Worm (Caenorhabditis elegans) whole organism, L2 larva: ENCODE results near the gene efa-6.

Source experiments
- C34F6.9 ChIP-seq: fragments of 150-350 bp; optimal IDR thresholded peaks from 2 replicates; lab custom pipeline; 2014; ENCODE audit warnings: missing biosample characterization, missing genetic modification characterization
- F13H6.1 ChIP-seq: sonication (generic microtip); optimal IDR thresholded peaks from 2 replicates; lab custom pipeline; 2016; ENCODE audit warnings: missing genetic modification characterization, missing compliant biosample characterization
- R02D3.7 ChIP-seq: fragments of 150-350 bp; optimal IDR thresholded peaks from 2 replicates; lab custom pipeline; 2014; ENCODE audit warnings: missing biosample characterization, missing genetic modification characterization
- Y55F3AM.14 ChIP-seq: fragments of 200-800 bp; sonication (Bioruptor generic); optimal IDR thresholded peaks from 2 replicates; lab custom pipeline; 2018; ENCODE audit warnings: mild to moderate bottlenecking, missing genetic modification characterization, missing compliant biosample characterization
- ZK546.5 ChIP-seq: sonication (generic microtip); optimal IDR thresholded peaks from 2 replicates; lab custom pipeline; 2017; ENCODE audit warnings: missing biosample characterization, missing genetic modification characterization
- blmp-1 ChIP-seq: sonication (generic microtip); optimal IDR thresholded peaks from 2 replicates; lab custom pipeline; 2017; ENCODE audit warnings: missing genetic modification characterization, mild to moderate bottlenecking, missing compliant biosample characterization, antibody characterized with exemption, moderate library complexity; ENCODE audit not compliant: insufficient read depth
- ceh-16 ChIP-seq: fragments of 150-350 bp; optimal IDR thresholded peaks from 2 replicates; lab custom pipeline; 2014; ENCODE audit warnings: missing biosample characterization, missing genetic modification characterization
- ceh-82 ChIP-seq: fragments of 150-350 bp; optimal IDR thresholded peaks from 2 replicates; lab custom pipeline; 2014; ENCODE audit warnings: missing biosample characterization, missing genetic modification characterization
- crh-2 ChIP-seq: sonication (generic microtip); optimal IDR thresholded peaks from 2 replicates; lab custom pipeline; 2017; ENCODE audit warnings: missing biosample characterization, missing genetic modification characterization
- egl-27 ChIP-seq: sonication (generic microtip); optimal IDR thresholded peaks from 3 replicates; lab custom pipeline; 2017; ENCODE audit warnings: missing biosample characterization, missing genetic modification reagents, missing genetic modification characterization
- elt-1 ChIP-seq: fragments of 150-350 bp; optimal IDR thresholded peaks from 2 replicates; lab custom pipeline; 2014; ENCODE audit warnings: missing biosample characterization, missing genetic modification characterization
- elt-3 ChIP-seq: sonication (generic microtip); optimal IDR thresholded peaks from 2 replicates; lab custom pipeline; 2017; ENCODE audit warnings: missing biosample characterization, missing genetic modification characterization
- fos-1 ChIP-seq: fragments of 150-350 bp; optimal IDR thresholded peaks from 2 replicates; lab custom pipeline; 2014; ENCODE audit warnings: missing biosample characterization, missing genetic modification characterization
- gmeb-1 ChIP-seq: fragments of 150-350 bp; optimal IDR thresholded peaks from 2 replicates; lab custom pipeline; 2014; ENCODE audit warnings: missing biosample characterization, missing genetic modification characterization
- lin-11 ChIP-seq: fragments of 150-350 bp; sonication (generic microtip); optimal IDR thresholded peaks from 2 replicates; lab custom pipeline; 2014; ENCODE audit warnings: missing biosample characterization, missing genetic modification characterization, inconsistent platforms, mixed read lengths
- lin-13 ChIP-seq: fragments of 150-350 bp; optimal IDR thresholded peaks from 2 replicates; lab custom pipeline; 2014; ENCODE audit warnings: missing biosample characterization, missing genetic modification reagents, missing genetic modification characterization
- lsy-2 ChIP-seq, 2 experiments: fragments of 150-350 bp in 1 of 2; sonication (generic microtip) in 1 of 2; optimal IDR thresholded peaks; 2 replicates each; lab custom pipeline; 2014 to 2017; ENCODE audit warnings: missing biosample characterization in 2 of 2, missing genetic modification characterization in 2 of 2
- mbf-1 ChIP-seq: sonication (generic microtip); optimal IDR thresholded peaks from 2 replicates; lab custom pipeline; 2017; ENCODE audit warnings: missing biosample characterization, missing genetic modification characterization
- mdl-1 ChIP-seq, 2 experiments: fragments of 150-350 bp in 1 of 2; sonication (generic microtip) in 1 of 2; optimal IDR thresholded peaks; 2 replicates each; lab custom pipeline; 2017; ENCODE audit warnings: missing biosample characterization in 2 of 2, missing genetic modification characterization in 2 of 2
- nhr-12 ChIP-seq: fragments of 150-350 bp; optimal IDR thresholded peaks from 2 replicates; lab custom pipeline; 2014; ENCODE audit warnings: missing biosample characterization, missing genetic modification characterization
- nhr-129 ChIP-seq: fragments of 150-350 bp; optimal IDR thresholded peaks from 2 replicates; lab custom pipeline; 2014; ENCODE audit warnings: missing biosample characterization, missing genetic modification characterization
- nhr-21 ChIP-seq: fragments of 150-350 bp; optimal IDR thresholded peaks from 2 replicates; lab custom pipeline; 2014; ENCODE audit warnings: missing biosample characterization, missing genetic modification characterization
- nhr-23 ChIP-seq: fragments of 150-350 bp; optimal IDR thresholded peaks from 2 replicates; lab custom pipeline; 2014; ENCODE audit warnings: missing biosample characterization, missing genetic modification reagents, missing genetic modification characterization
- nhr-25 ChIP-seq: fragments of 150-350 bp; sonication (generic microtip); optimal IDR thresholded peaks from 3 replicates; lab custom pipeline; 2014; ENCODE audit warnings: missing biosample characterization, missing genetic modification characterization
- nhr-6 ChIP-seq: fragments of 150-350 bp; optimal IDR thresholded peaks from 2 replicates; lab custom pipeline; 2014; ENCODE audit warnings: missing biosample characterization, missing genetic modification characterization
- peb-1 ChIP-seq: fragments of 150-350 bp; optimal IDR thresholded peaks from 2 replicates; lab custom pipeline; 2014; ENCODE audit warnings: missing biosample characterization, missing genetic modification characterization
- sem-4 ChIP-seq: fragments of 150-350 bp; optimal IDR thresholded peaks from 2 replicates; lab custom pipeline; 2014; ENCODE audit warnings: missing biosample characterization, missing genetic modification reagents, missing genetic modification characterization
- skn-1 ChIP-seq: sonication (generic microtip); optimal IDR thresholded peaks from 2 replicates; lab custom pipeline; 2017; ENCODE audit warnings: missing biosample characterization, missing genetic modification characterization
- sma-3 ChIP-seq: sonication (generic microtip); optimal IDR thresholded peaks from 2 replicates; lab custom pipeline; 2016; ENCODE audit warnings: missing genetic modification reagents, missing genetic modification characterization, missing compliant biosample characterization
- sma-9 ChIP-seq, 2 experiments: fragments of 150-350 bp in 1 of 2; sonication (generic microtip) in 1 of 2; optimal IDR thresholded peaks; 2 replicates each; lab custom pipeline; 2014 to 2016; ENCODE audit warnings: missing genetic modification characterization in 2 of 2, mild to moderate bottlenecking in 1 of 2, missing biosample characterization in 1 of 2, missing compliant biosample characterization in 1 of 2, missing genetic modification reagents in 1 of 2, moderate library complexity in 1 of 2
- snpc-4 ChIP-seq: fragments of 150-350 bp; optimal IDR thresholded peaks from 2 replicates; lab custom pipeline; 2014; ENCODE audit warnings: missing biosample characterization, missing genetic modification characterization
- unc-39 ChIP-seq: fragments of 150-350 bp; optimal IDR thresholded peaks from 2 replicates; lab custom pipeline; 2014; ENCODE audit warnings: missing biosample characterization, missing genetic modification characterization
- unc-55 ChIP-seq: fragments of 150-350 bp; sonication (generic microtip); optimal IDR thresholded peaks from 3 replicates; lab custom pipeline; 2014; ENCODE audit warnings: missing biosample characterization, missing genetic modification reagents, missing genetic modification characterization
- zag-1 ChIP-seq: fragments of 150-350 bp; optimal IDR thresholded peaks from 2 replicates; lab custom pipeline; 2014; ENCODE audit warnings: missing biosample characterization, missing genetic modification characterization
- ztf-1 ChIP-seq: fragments of 200-800 bp; sonication (Bioruptor generic); conservative IDR thresholded peaks from 2 replicates; pipeline ENCODE4 v1.3.6; 2022; ENCODE audit warnings: missing genetic modification characterization, missing compliant biosample characterization
- ztf-11 ChIP-seq: sonication (generic microtip); optimal IDR thresholded peaks from 2 replicates; lab custom pipeline; 2017; ENCODE audit warnings: missing biosample characterization, missing genetic modification characterization
- ztf-4 ChIP-seq: fragments of 150-350 bp; optimal IDR thresholded peaks from 2 replicates; lab custom pipeline; 2014; ENCODE audit warnings: missing biosample characterization, missing genetic modification characterization

The efa-6 gene

ce11 chrIV:12614624-12615023 lies at the start of gene efa-6:
Gene efa-6 (minus strand): TSS chrIV:12614724.
- TF ChIP-seq peb-1 (tag; lab: Kevin White, UChicago) (no peak), mbf-1 (tag; lab: Kevin White, UChicago) (no peak), zag-1 (tag; lab: Kevin White, UChicago) (no peak), ztf-4 (no peak), ceh-16 (tag; lab: Kevin White, UChicago) (no peak), skn-1 (tag; lab: Kevin White, UChicago) (no peak), ztf-1 (GFP tag; lab: Robert Waterston, UW) (no peak), elt-3 (no peak), sma-3 (GFP tag; lab: Kevin White, UChicago) (no peak), ceh-82 (tag; lab: Kevin White, UChicago) (no peak), nhr-25 (tag; lab: Kevin White, UChicago) (no peak), gmeb-1 (no peak), ztf-11 (no peak), R02D3.7 (no peak)
- TF ChIP-seq, all 48 proteins: peak for 0

ce11 chrIV:12653094-12653493 lies 38.6 kb upstream of the efa-6 start, which contains the start of the genes wdfy-3 and C26H9A.4:
Gene wdfy-3 (plus strand): TSS chrIV:12653401.
Gene C26H9A.4 (plus strand): TSS chrIV:12653410.
- TF ChIP-seq ceh-16 (tag; lab: Kevin White, UChicago) (no peak), R02D3.7 (no peak), nhr-25 (tag; lab: Kevin White, UChicago) (no peak), skn-1 (tag; lab: Kevin White, UChicago) (no peak), unc-55 (GFP tag; lab: Kevin White, UChicago) (peak; percentile 25), fos-1 (tag; lab: Kevin White, UChicago) (no peak), C34F6.9 (tag; lab: Kevin White, UChicago) (peak; percentile 18), ztf-1 (GFP tag; lab: Robert Waterston, UW) (no peak)

- TF ChIP-seq F13H6.1 (tag; lab: Kevin White, UChicago) = peak; percentile 25
- TF ChIP-seq C34F6.9 (tag; lab: Kevin White, UChicago) = peak; percentile 94
- TF ChIP-seq zag-1 (tag; lab: Kevin White, UChicago) = peak; percentile 69
- peak in 1 of 2 experiments; percentile 61 for TF ChIP-seq mdl-1 (tag; optimal IDR thresholded peaks at IDR 0.05; lab: Kevin White, UChicago)
- no peak for TF ChIP-seq lin-11
- TF ChIP-seq fos-1 (tag; lab: Kevin White, UChicago) = peak; percentile 9
- no peak for TF ChIP-seq R02D3.7
- TF ChIP-seq lsy-2 (tag; optimal IDR thresholded peaks at IDR 0.05; lab: Kevin White, UChicago) = peak; percentile 55 to 73
- TF ChIP-seq egl-27 (tag; lab: Kevin White, UChicago) = peak; percentile 41
- TF ChIP-seq nhr-12 (tag; lab: Kevin White, UChicago) = no peak
- peak; percentile 97 for TF ChIP-seq unc-55 (GFP tag; lab: Kevin White, UChicago)
- TF ChIP-seq nhr-6 (tag; lab: Kevin White, UChicago) = peak; percentile 57
- no peak for TF ChIP-seq snpc-4 (tag; lab: Kevin White, UChicago)
- TF ChIP-seq lin-13 (GFP tag; lab: Kevin White, UChicago) = peak; percentile 49
- TF ChIP-seq ceh-82 (tag; lab: Kevin White, UChicago) = no peak
- TF ChIP-seq sem-4 (tag; lab: Kevin White, UChicago) = peak; percentile 38
- peak; percentile 58 for TF ChIP-seq nhr-129 (tag; lab: Kevin White, UChicago)
- peak; percentile 69 for TF ChIP-seq crh-2
- TF ChIP-seq elt-1 (tag; lab: Kevin White, UChicago) = no peak
- TF ChIP-seq ZK546.5 = no peak
- no peak for TF ChIP-seq nhr-25 (tag; lab: Kevin White, UChicago)
- TF ChIP-seq mbf-1 (tag; lab: Kevin White, UChicago) = no peak
- no peak for TF ChIP-seq peb-1 (tag; lab: Kevin White, UChicago)
- TF ChIP-seq nhr-23 (tag; lab: Kevin White, UChicago) = no peak
- TF ChIP-seq sma-9 (GFP tag; optimal IDR thresholded peaks at IDR 0.05; lab: Kevin White, UChicago) = peak; percentile 76
- no peak for TF ChIP-seq sma-9 (tag; optimal IDR thresholded peaks at IDR 0.05; lab: Kevin White, UChicago)
- no peak for TF ChIP-seq unc-39 (tag; lab: Kevin White, UChicago)
- TF ChIP-seq sma-3 (GFP tag; lab: Kevin White, UChicago) = no peak
- no peak for TF ChIP-seq ztf-4
Measured at ce11 chrIV:12651570-12651969, 37.0 kb upstream of the efa-6 start.

ce11 chrIV:12650597-12650996 lies 36.1 kb upstream of the efa-6 start:
- no peak for TF ChIP-seq unc-39 (tag; lab: Kevin White, UChicago)
- no peak for TF ChIP-seq ZK546.5
- TF ChIP-seq sma-9 (GFP tag; optimal IDR thresholded peaks at IDR 0.05; lab: Kevin White, UChicago) = no peak
- TF ChIP-seq sma-9 (tag; optimal IDR thresholded peaks at IDR 0.05; lab: Kevin White, UChicago) = no peak
- no peak for TF ChIP-seq mbf-1 (tag; lab: Kevin White, UChicago)
- TF ChIP-seq C34F6.9 (tag; lab: Kevin White, UChicago) = no peak
- no peak for TF ChIP-seq nhr-21 (tag; lab: Kevin White, UChicago)
- TF ChIP-seq unc-55 (GFP tag; lab: Kevin White, UChicago) = no peak
- no peak for TF ChIP-seq mdl-1 (tag; optimal IDR thresholded peaks at IDR 0.05; lab: Kevin White, UChicago)
- TF ChIP-seq lin-11 = no peak
- no peak for TF ChIP-seq Y55F3AM.14 (GFP tag; lab: Kevin White, UChicago)
- TF ChIP-seq F13H6.1 (tag; lab: Kevin White, UChicago) = no peak
- no peak for TF ChIP-seq blmp-1 (tag; lab: Kevin White, UChicago)
- TF ChIP-seq nhr-12 (tag; lab: Kevin White, UChicago) = no peak
- no peak for TF ChIP-seq lin-13 (GFP tag; lab: Kevin White, UChicago)
- TF ChIP-seq egl-27 (tag; lab: Kevin White, UChicago) = no peak
